Fruit fly (Drosophila melanogaster): ENCODE data around the gene Axs.

Gene Axs

dm6 chrX:16637106-16637590, 46.5 kb downstream of the Axs start, which contains the start of gene Rok (continued):
- TF ChIP-seq CG17829 (tag; optimal IDR thresholded peaks at IDR 0.05) = no peak
- TF ChIP-seq slp2 (GFP tag; optimal IDR thresholded peaks at IDR 0.05) = no peak
- TF ChIP-seq CG12236 (GFP tag; optimal IDR thresholded peaks at IDR 0.05) = no peak
- no peak for TF ChIP-seq wek (GFP tag; optimal IDR thresholded peaks at IDR 0.05)
- TF ChIP-seq unc-4 (GFP tag; IDR thresholded peaks at IDR 0.05; ENCODE audit: partially characterized antibody) = peak; percentile 74
- TF ChIP-seq CG11696 (GFP tag; IDR thresholded peaks at IDR 0.05) = no peak
- no peak for TF ChIP-seq ase (GFP tag; IDR thresholded peaks at IDR 0.05)
- peak; percentile 67 for TF ChIP-seq crol (GFP tag; IDR thresholded peaks at IDR 0.05)
- TF ChIP-seq Scr (GFP tag; IDR thresholded peaks at IDR 0.05; ENCODE audit: partially characterized antibody) = peak; percentile 81
- TF ChIP-seq sisA (GFP tag; IDR thresholded peaks at IDR 0.05) = no peak
- no peak for TF ChIP-seq CG17361 (GFP tag; IDR thresholded peaks at IDR 0.05)
- no peak for TF ChIP-seq Lhr (GFP tag; optimal IDR thresholded peaks at IDR 0.05)
- no peak for TF ChIP-seq NfI (GFP tag; optimal IDR thresholded peaks at IDR 0.05)
- TF ChIP-seq BEAF-32 (GFP tag; optimal IDR thresholded peaks at IDR 0.05) = peak; percentile 95
- TF ChIP-seq Bgb (GFP tag; IDR thresholded peaks at IDR 0.05; ENCODE audit: partially characterized antibody) = peak; percentile 87
- no peak for TF ChIP-seq CG1529 (GFP tag; optimal IDR thresholded peaks at IDR 0.05)
- no peak for TF ChIP-seq CG7839 (tag; optimal IDR thresholded peaks at IDR 0.05)
- TF ChIP-seq Oaz (GFP tag; IDR thresholded peaks at IDR 0.05) = no peak
- no peak for TF ChIP-seq Abd-B (GFP tag; optimal IDR thresholded peaks at IDR 0.05)
- TF ChIP-seq CG9727 (GFP tag; optimal IDR thresholded peaks at IDR 0.05) = no peak
- no peak for TF ChIP-seq dati (GFP tag; IDR thresholded peaks at IDR 0.05)
- TF ChIP-seq bowl (GFP tag; IDR thresholded peaks at IDR 0.05) = no peak
- TF ChIP-seq CG8281 (tag; optimal IDR thresholded peaks at IDR 0.05) = no peak
- no peak for TF ChIP-seq CG3065 (GFP tag; optimal IDR thresholded peaks at IDR 0.05)
- no peak for TF ChIP-seq cas (GFP tag; IDR thresholded peaks at IDR 0.05)
- no peak for TF ChIP-seq CG7357 (GFP tag; IDR thresholded peaks at IDR 0.05)
- TF ChIP-seq CG13287 (GFP tag; IDR thresholded peaks at IDR 0.05; ENCODE audit: partially characterized antibody) = peak; percentile 77
- TF ChIP-seq twi (tag; optimal IDR thresholded peaks at IDR 0.05) = no peak
- TF ChIP-seq CG11560 (tag; IDR thresholded peaks at IDR 0.05) = peak; percentile 96; the same call in 2 of the 3 replicates
- no peak for TF ChIP-seq ind (GFP tag; optimal IDR thresholded peaks at IDR 0.05)
- TF ChIP-seq Fer3 (tag; optimal IDR thresholded peaks at IDR 0.05) = no peak
- no peak for TF ChIP-seq CG16815 (GFP tag; optimal IDR thresholded peaks at IDR 0.05)
- no peak for TF ChIP-seq CG8765 (GFP tag; IDR thresholded peaks at IDR 0.05)
- no peak for TF ChIP-seq D (optimal IDR thresholded peaks at IDR 0.05)
- no peak for TF ChIP-seq D (GFP tag; optimal IDR thresholded peaks at IDR 0.05)
- peak; percentile 61; the same call in 2 of the 3 replicates for TF ChIP-seq zen2 (GFP tag; IDR thresholded peaks at IDR 0.05; ENCODE audit: partially characterized antibody)
- no peak for TF ChIP-seq CG18619 (GFP tag; optimal IDR thresholded peaks at IDR 0.05)
- TF ChIP-seq Pdp1 (GFP tag; optimal IDR thresholded peaks at IDR 0.05) = peak in 1 of 2 experiments; percentile 46
- TF ChIP-seq gem (tag; optimal IDR thresholded peaks at IDR 0.05) = no peak
- no peak for TF ChIP-seq chif (GFP tag; optimal IDR thresholded peaks at IDR 0.05)
- no peak for TF ChIP-seq eve (GFP tag; optimal IDR thresholded peaks at IDR 0.05)
- TF ChIP-seq org-1 (GFP tag; optimal IDR thresholded peaks at IDR 0.05) = no peak
- no peak for TF ChIP-seq CG11085 (GFP tag; IDR thresholded peaks at IDR 0.05)
- no peak for TF ChIP-seq CG7928 (GFP tag; optimal IDR thresholded peaks at IDR 0.05)
- TF ChIP-seq fd64A (GFP tag; optimal IDR thresholded peaks at IDR 0.05) = no peak
- no peak for TF ChIP-seq ERR (GFP tag; optimal IDR thresholded peaks at IDR 0.05)
- no peak for TF ChIP-seq Hmr (GFP tag; optimal IDR thresholded peaks at IDR 0.05)
- peak; percentile 7 for TF ChIP-seq Fer1 (GFP tag; optimal IDR thresholded peaks at IDR 0.05)
- TF ChIP-seq CG31365 (tag; optimal IDR thresholded peaks at IDR 0.05) = no peak
- TF ChIP-seq CG17385 (GFP tag; optimal IDR thresholded peaks at IDR 0.05) = no peak
- TF ChIP-seq hb (GFP tag; IDR thresholded peaks at IDR 0.05; ENCODE audit: partially characterized antibody) = peak; percentile 87

Data from whole organism, embryonic.